Worm (Caenorhabditis elegans): ENCODE measurements around the gene drd-10.

drd-10 gene

DNA sequence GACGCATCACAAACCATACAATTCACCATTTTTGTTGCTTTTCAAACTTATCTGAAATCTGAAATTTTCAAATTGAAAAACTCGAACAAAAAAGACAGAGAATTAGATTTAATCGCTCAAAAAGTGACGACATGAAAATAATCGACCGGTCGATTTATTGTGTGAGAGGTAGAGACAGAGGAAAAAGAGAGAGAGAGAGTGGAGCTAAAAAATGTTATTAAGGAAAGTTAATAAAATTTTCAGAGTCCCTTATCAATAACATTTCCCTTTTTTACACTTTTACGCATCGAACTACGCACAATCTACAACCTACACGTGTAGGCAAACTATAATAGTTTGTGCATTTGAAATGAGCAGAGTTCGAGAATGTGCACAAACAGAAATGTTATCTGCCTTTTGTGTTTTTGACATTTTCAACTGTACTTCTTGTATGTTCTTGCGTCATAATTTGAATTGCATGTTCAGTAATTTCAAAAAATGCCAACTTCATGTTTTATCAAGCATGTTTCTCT is 10.3 kb upstream of the drd-10 start, which contains the start of gene nhr-107 (continued):
- TF ChIP-seq T26A8.4 (GFP tag; IDR thresholded peaks at IDR 0.05) (no peak), dve-1 (tag; optimal IDR thresholded peaks at IDR 0.05; ENCODE audit: insufficient read depth) (peak; percentile 24), hmg-1.1 (GFP tag; IDR thresholded peaks at IDR 0.05) (no peak), zfp-2 (tag; optimal IDR thresholded peaks at IDR 0.05) (no peak), fos-1 (tag; optimal IDR thresholded peaks at IDR 0.05) (no peak), zip-2 (tag; optimal IDR thresholded peaks at IDR 0.05) (no peak), egl-27 (tag; optimal IDR thresholded peaks at IDR 0.05) (no peak), Y5F2A.4 (GFP tag; optimal IDR thresholded peaks at IDR 0.05) (no peak), aha-1 (tag) (no peak), dmd-9 (GFP tag; IDR thresholded peaks at IDR 0.05) (no peak), spr-3 (GFP tag; optimal IDR thresholded peaks at IDR 0.05) (no peak), F10B5.3 (tag; optimal IDR thresholded peaks at IDR 0.05) (no peak)

DNA sequence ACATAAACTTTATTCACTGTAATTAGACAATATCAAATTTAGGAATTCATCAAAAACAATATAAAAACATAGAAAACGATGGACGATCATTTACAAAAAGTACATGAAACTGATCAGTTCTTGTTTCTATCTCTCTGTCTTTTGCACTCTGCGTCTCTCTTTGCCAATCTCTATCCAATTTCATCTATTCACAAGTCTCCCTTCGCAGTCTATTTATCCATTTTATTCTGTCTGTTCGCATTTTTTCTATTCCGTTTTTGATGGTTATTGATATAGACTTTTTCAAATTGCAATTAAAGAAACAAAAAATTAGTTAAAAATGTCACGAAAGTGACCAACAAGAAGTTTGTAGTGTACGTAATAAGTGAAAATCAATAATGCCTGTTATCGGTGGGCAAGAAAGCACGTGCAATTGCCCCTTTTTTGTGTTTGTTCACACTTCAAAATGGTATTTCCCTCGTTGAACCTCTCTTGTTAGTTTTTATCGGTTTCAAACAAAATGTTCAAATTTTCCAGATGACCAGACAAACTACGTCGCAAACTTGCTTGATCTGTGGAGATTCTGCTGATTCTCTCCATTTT is 9.0 kb upstream of the drd-10 start, which contains the start of gene nhr-42:
nhr-42 (plus strand) TSS at position 517 of the 582 bp plus-strand sequence.
- peak; percentile 39 for TF ChIP-seq hlh-30 (tag; optimal IDR thresholded peaks at IDR 0.05; ENCODE audit: insufficient read depth)
- peak; percentile 38 for TF ChIP-seq mxl-3 (GFP tag; optimal IDR thresholded peaks at IDR 0.05)
- peak; percentile 22 for TF ChIP-seq pqm-1 (tag; optimal IDR thresholded peaks at IDR 0.05)
- TF ChIP-seq nhr-28 (tag; optimal IDR thresholded peaks at IDR 0.05): peak; percentile 79
- no peak for TF ChIP-seq ztf-7 (tag; optimal IDR thresholded peaks at IDR 0.05)
- TF ChIP-seq madf-5 (GFP tag; IDR thresholded peaks at IDR 0.05): no peak
- TF ChIP-seq nhr-10 (tag; optimal IDR thresholded peaks at IDR 0.05): no peak
- TF ChIP-seq hlh-11 (tag; optimal IDR thresholded peaks at IDR 0.05): peak; percentile 52
- peak in 1 of 2 experiments; percentile 57 for TF ChIP-seq hif-1 (tag; optimal IDR thresholded peaks at IDR 0.05)
- TF ChIP-seq nhr-42 (GFP tag; IDR thresholded peaks at IDR 0.05): no peak
- peak; percentile 20 for TF ChIP-seq mep-1 (tag; optimal IDR thresholded peaks at IDR 0.05)
- no peak for TF ChIP-seq ama-1 (optimal IDR thresholded peaks at IDR 0.05)
- TF ChIP-seq madf-9 (GFP tag; conservative IDR thresholded peaks at IDR 0.05): no peak
- peak; percentile 19 for TF ChIP-seq dve-1 (tag; optimal IDR thresholded peaks at IDR 0.05; ENCODE audit: insufficient read depth)
- TF ChIP-seq daf-16 (GFP tag; optimal IDR thresholded peaks at IDR 0.05): no peak
- TF ChIP-seq daf-16 (tag; optimal IDR thresholded peaks at IDR 0.05): peak; percentile 51
- TF ChIP-seq Y105C5A.15 (GFP tag; IDR thresholded peaks at IDR 0.05): no peak
- TF ChIP-seq fkh-10 (GFP tag; optimal IDR thresholded peaks at IDR 0.05): no peak
- peak; percentile 73 for TF ChIP-seq aha-1 (tag)
- TF ChIP-seq fos-1 (tag; optimal IDR thresholded peaks at IDR 0.05): no peak
- TF ChIP-seq ceh-62 (tag; optimal IDR thresholded peaks at IDR 0.05): no peak
- peak in 1 of 2 experiments; percentile 83 for TF ChIP-seq mdl-1 (tag; optimal IDR thresholded peaks at IDR 0.05)
- TF ChIP-seq lsy-2 (tag; optimal IDR thresholded peaks at IDR 0.05): peak in 1 of 2 experiments; percentile 20
- TF ChIP-seq tag-97 (GFP tag; IDR thresholded peaks at IDR 0.05): no peak
- peak; percentile 54 for TF ChIP-seq dmd-6 (GFP tag; IDR thresholded peaks at IDR 0.05)

DNA sequence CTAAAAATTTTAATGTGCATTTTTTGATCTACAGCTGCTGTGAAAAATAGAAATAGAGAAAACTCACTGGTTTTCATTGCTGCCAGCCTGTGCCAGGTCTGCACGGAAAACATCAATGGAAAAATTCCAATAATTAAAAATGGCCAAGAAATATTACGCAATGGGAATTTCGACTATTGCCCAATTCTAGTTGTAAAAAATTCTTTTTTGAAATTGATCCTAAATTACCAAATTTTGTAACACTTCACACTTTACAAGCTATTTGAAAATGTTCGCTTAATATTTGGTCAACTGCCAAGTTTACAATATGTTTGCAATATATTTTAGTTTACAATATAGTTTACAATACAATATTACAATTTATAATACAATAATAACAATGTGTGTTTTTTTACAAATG is 6.7 kb upstream of the drd-10 start:
- TF ChIP-seq dmd-6 (GFP tag; IDR thresholded peaks at IDR 0.05) (0 out of 2 replicates have a peak, but pooled peaks have one; percentile 14), dve-1 (tag; optimal IDR thresholded peaks at IDR 0.05; ENCODE audit: insufficient read depth) (peak; percentile 21), daf-16 (GFP tag; optimal IDR thresholded peaks at IDR 0.05) (no peak), daf-16 (tag; optimal IDR thresholded peaks at IDR 0.05) (peak; percentile 50), nhr-76 (tag; optimal IDR thresholded peaks at IDR 0.05) (no peak)

DNA sequence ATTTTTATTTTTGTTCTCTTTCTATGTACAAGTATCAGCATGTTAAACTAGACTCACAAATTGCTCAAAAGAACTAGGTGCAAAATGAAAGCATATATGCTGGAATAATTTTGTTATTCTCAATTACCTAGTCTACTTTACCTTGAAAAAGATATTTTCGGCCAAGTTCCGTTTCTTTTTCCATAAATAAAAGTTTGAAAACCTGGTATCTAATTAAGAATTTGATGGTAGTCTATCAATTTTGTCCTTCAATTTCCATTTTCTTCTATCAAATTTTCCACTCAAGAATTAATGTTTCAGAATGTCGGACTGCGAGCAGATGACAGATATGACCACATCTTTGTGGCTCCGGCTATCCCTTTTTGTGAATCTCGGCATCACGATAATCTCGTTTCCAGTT is 3.6 kb upstream of the drd-10 start, which contains the start of gene srab-4:
srab-4 (plus strand) TSS at position 301 of the 400 bp plus-strand sequence.
- TF ChIP-seq saeg-2 (GFP tag; IDR thresholded peaks at IDR 0.05) (no peak), cey-2 (tag; optimal IDR thresholded peaks at IDR 0.05; ENCODE audit: borderline replicate concordance, insufficient read depth) (no peak), zag-1 (tag; optimal IDR thresholded peaks at IDR 0.05) (no peak), fos-1 (tag; optimal IDR thresholded peaks at IDR 0.05) (no peak), mdt-29 (GFP tag; IDR thresholded peaks at IDR 0.05) (no peak), lin-13 (GFP tag; optimal IDR thresholded peaks at IDR 0.05) (no peak), zfp-2 (tag; optimal IDR thresholded peaks at IDR 0.05) (no peak), vab-7 (GFP tag; IDR thresholded peaks at IDR 0.05) (no peak), hif-1 (tag; optimal IDR thresholded peaks at IDR 0.05) (no peak), mep-1 (tag; optimal IDR thresholded peaks at IDR 0.05) (no peak), lin-29 (GFP tag; IDR thresholded peaks at IDR 0.05) (no peak)
